Worm (Caenorhabditis elegans) whole organism, L4/young adult: Measurements from ENCODE around the gene lgc-10.

Experiments
- W03F9.2 ChIP-seq: fragments of 150-350 bp; optimal IDR thresholded peaks from 2 replicates; lab custom pipeline; 2014; ENCODE audit warnings: missing biosample characterization, missing genetic modification characterization
- him-1 ChIP-seq: sonication (generic microtip); optimal IDR thresholded peaks from 2 replicates; lab custom pipeline; 2016; ENCODE audit warnings: missing genotype, missing genetic modification reagents, missing genetic modification characterization, missing compliant biosample characterization

ce11 chrIV:6416553-6416952 lies 40.8 kb downstream of the lgc-10 start, which contains the start of gene Y73B6BL.22:
- TF ChIP-seq W03F9.2 (no peak), him-1 (no peak)
